Worm (Caenorhabditis elegans) whole organism, L2 larva: ENCODE results near the gene ctf-4.

Experiments used
- R02D3.7 ChIP-seq: fragments of 150-350 bp; optimal IDR thresholded peaks from 2 replicates; lab custom pipeline; 2014; ENCODE audit warnings: missing biosample characterization, missing genetic modification characterization
- aly-2 ChIP-seq: fragments of 150-350 bp; optimal IDR thresholded peaks from 2 replicates; lab custom pipeline; 2014; ENCODE audit warnings: missing biosample characterization, missing genetic modification characterization
- ama-1 ChIP-seq: fragments of 150-350 bp; optimal IDR thresholded peaks from 2 replicates; lab custom pipeline; 2018; ENCODE audit warnings: inconsistent platforms
- blmp-1 ChIP-seq: sonication (generic microtip); optimal IDR thresholded peaks from 2 replicates; lab custom pipeline; 2017; ENCODE audit warnings: missing genetic modification characterization, mild to moderate bottlenecking, missing compliant biosample characterization, antibody characterized with exemption, moderate library complexity; ENCODE audit not compliant: insufficient read depth
- ceh-16 ChIP-seq: fragments of 150-350 bp; optimal IDR thresholded peaks from 2 replicates; lab custom pipeline; 2014; ENCODE audit warnings: missing biosample characterization, missing genetic modification characterization
- crh-2 ChIP-seq: sonication (generic microtip); optimal IDR thresholded peaks from 2 replicates; lab custom pipeline; 2017; ENCODE audit warnings: missing biosample characterization, missing genetic modification characterization
- dmd-4 ChIP-seq: sonication (generic microtip); optimal IDR thresholded peaks from 2 replicates; lab custom pipeline; 2017; ENCODE audit warnings: missing biosample characterization, missing genetic modification characterization
- egl-27 ChIP-seq: sonication (generic microtip); optimal IDR thresholded peaks from 3 replicates; lab custom pipeline; 2017; ENCODE audit warnings: missing biosample characterization, missing genetic modification reagents, missing genetic modification characterization
- elt-1 ChIP-seq: fragments of 150-350 bp; optimal IDR thresholded peaks from 2 replicates; lab custom pipeline; 2014; ENCODE audit warnings: missing biosample characterization, missing genetic modification characterization
- fos-1 ChIP-seq: fragments of 150-350 bp; optimal IDR thresholded peaks from 2 replicates; lab custom pipeline; 2014; ENCODE audit warnings: missing biosample characterization, missing genetic modification characterization
- gmeb-1 ChIP-seq: fragments of 150-350 bp; optimal IDR thresholded peaks from 2 replicates; lab custom pipeline; 2014; ENCODE audit warnings: missing biosample characterization, missing genetic modification characterization
- lin-13 ChIP-seq: fragments of 150-350 bp; optimal IDR thresholded peaks from 2 replicates; lab custom pipeline; 2014; ENCODE audit warnings: missing biosample characterization, missing genetic modification reagents, missing genetic modification characterization
- lsy-2 ChIP-seq, 2 experiments: fragments of 150-350 bp in 1 of 2; sonication (generic microtip) in 1 of 2; optimal IDR thresholded peaks; 2 replicates each; lab custom pipeline; 2014 to 2017; ENCODE audit warnings: missing biosample characterization in 2 of 2, missing genetic modification characterization in 2 of 2
- mab-5 ChIP-seq: fragments of 150-350 bp; optimal IDR thresholded peaks from 2 replicates; lab custom pipeline; 2014; ENCODE audit warnings: missing biosample characterization, missing genetic modification characterization
- mbf-1 ChIP-seq: sonication (generic microtip); optimal IDR thresholded peaks from 2 replicates; lab custom pipeline; 2017; ENCODE audit warnings: missing biosample characterization, missing genetic modification characterization
- mdl-1 ChIP-seq, 2 experiments: fragments of 150-350 bp in 1 of 2; sonication (generic microtip) in 1 of 2; optimal IDR thresholded peaks; 2 replicates each; lab custom pipeline; 2017; ENCODE audit warnings: missing biosample characterization in 2 of 2, missing genetic modification characterization in 2 of 2
- nhr-10 ChIP-seq: sonication (generic microtip); optimal IDR thresholded peaks from 2 replicates; lab custom pipeline; 2017; ENCODE audit warnings: missing biosample characterization, missing genetic modification characterization
- nhr-11 ChIP-seq: fragments of 150-350 bp; optimal IDR thresholded peaks from 2 replicates; lab custom pipeline; 2014; ENCODE audit warnings: missing biosample characterization, missing genetic modification characterization
- nhr-12 ChIP-seq: fragments of 150-350 bp; optimal IDR thresholded peaks from 2 replicates; lab custom pipeline; 2014; ENCODE audit warnings: missing biosample characterization, missing genetic modification characterization
- nhr-129 ChIP-seq: fragments of 150-350 bp; optimal IDR thresholded peaks from 2 replicates; lab custom pipeline; 2014; ENCODE audit warnings: missing biosample characterization, missing genetic modification characterization
- nhr-21 ChIP-seq: fragments of 150-350 bp; optimal IDR thresholded peaks from 2 replicates; lab custom pipeline; 2014; ENCODE audit warnings: missing biosample characterization, missing genetic modification characterization
- nhr-25 ChIP-seq: fragments of 150-350 bp; sonication (generic microtip); optimal IDR thresholded peaks from 3 replicates; lab custom pipeline; 2014; ENCODE audit warnings: missing biosample characterization, missing genetic modification characterization
- nhr-6 ChIP-seq: fragments of 150-350 bp; optimal IDR thresholded peaks from 2 replicates; lab custom pipeline; 2014; ENCODE audit warnings: missing biosample characterization, missing genetic modification characterization
- nhr-77 ChIP-seq: fragments of 150-350 bp; optimal IDR thresholded peaks from 2 replicates; lab custom pipeline; 2014; ENCODE audit warnings: missing biosample characterization, missing genetic modification characterization
- sem-4 ChIP-seq: fragments of 150-350 bp; optimal IDR thresholded peaks from 2 replicates; lab custom pipeline; 2014; ENCODE audit warnings: missing biosample characterization, missing genetic modification reagents, missing genetic modification characterization
- skn-1 ChIP-seq: sonication (generic microtip); optimal IDR thresholded peaks from 2 replicates; lab custom pipeline; 2017; ENCODE audit warnings: missing biosample characterization, missing genetic modification characterization
- sma-9 ChIP-seq, 2 experiments: fragments of 150-350 bp in 1 of 2; sonication (generic microtip) in 1 of 2; optimal IDR thresholded peaks; 2 replicates each; lab custom pipeline; 2014 to 2016; ENCODE audit warnings: missing genetic modification characterization in 2 of 2, mild to moderate bottlenecking in 1 of 2, missing biosample characterization in 1 of 2, missing compliant biosample characterization in 1 of 2, missing genetic modification reagents in 1 of 2, moderate library complexity in 1 of 2
- unc-39 ChIP-seq: fragments of 150-350 bp; optimal IDR thresholded peaks from 2 replicates; lab custom pipeline; 2014; ENCODE audit warnings: missing biosample characterization, missing genetic modification characterization
- ztf-1 ChIP-seq: fragments of 200-800 bp; sonication (Bioruptor generic); conservative IDR thresholded peaks from 2 replicates; pipeline ENCODE4 v1.3.6; 2022; ENCODE audit warnings: missing genetic modification characterization, missing compliant biosample characterization

The ctf-4 gene

ce11 chrV:11014758-11015157 lies 49.4 kb upstream of the ctf-4 start:
- no peak for TF ChIP-seq aly-2
- TF ChIP-seq nhr-12 (tag; lab: Kevin White, UChicago): no peak
- TF ChIP-seq nhr-129 (tag; lab: Kevin White, UChicago): no peak
- no peak for TF ChIP-seq R02D3.7
- no peak for TF ChIP-seq sem-4 (tag; lab: Kevin White, UChicago)
- no peak for TF ChIP-seq dmd-4
- TF ChIP-seq nhr-11 (tag; lab: Kevin White, UChicago): no peak
- no peak for TF ChIP-seq mbf-1 (tag; lab: Kevin White, UChicago)

ce11 chrV:11013179-11013578 lies 47.8 kb upstream of the ctf-4 start:
- TF ChIP-seq elt-1 (tag; lab: Kevin White, UChicago): no peak
- no peak for TF ChIP-seq nhr-77 (tag; lab: Kevin White, UChicago)
- no peak for TF ChIP-seq nhr-21 (tag; lab: Kevin White, UChicago)

ce11 chrV:11012419-11012818 lies 47.1 kb upstream of the ctf-4 start, which contains the start of gene C13G3.1:
Gene C13G3.1 (minus strand): TSS chrV:11012465.
- TF ChIP-seq mdl-1 (tag; optimal IDR thresholded peaks at IDR 0.05; lab: Kevin White, UChicago) (no peak), ama-1 (lab: Kevin White, UChicago) (no peak), dmd-4 (no peak), nhr-6 (tag; lab: Kevin White, UChicago) (no peak), skn-1 (tag; lab: Kevin White, UChicago) (no peak), unc-39 (no peak)

- no peak for TF ChIP-seq nhr-25 (tag; lab: Kevin White, UChicago)
Measured at ce11 chrV:11011807-11012206, 46.5 kb upstream of the ctf-4 start.

- TF ChIP-seq lsy-2 (tag; optimal IDR thresholded peaks at IDR 0.05; lab: Kevin White, UChicago): no peak
- peak; percentile 32 for TF ChIP-seq nhr-21 (tag; lab: Kevin White, UChicago)
Measured at ce11 chrV:11010768-11011167, 45.4 kb upstream of the ctf-4 start.

ce11 chrV:11009124-11009524 lies 43.8 kb upstream of the ctf-4 start:
- TF ChIP-seq mab-5 (tag; lab: Kevin White, UChicago) (no peak), egl-27 (no peak), nhr-21 (tag; lab: Kevin White, UChicago) (no peak), sma-9 (GFP tag; optimal IDR thresholded peaks at IDR 0.05; lab: Kevin White, UChicago) (peak; percentile 32), sma-9 (tag; optimal IDR thresholded peaks at IDR 0.05; lab: Kevin White, UChicago) (no peak), unc-39 (no peak), fos-1 (tag; lab: Kevin White, UChicago) (peak; percentile 65)

ce11 chrV:11007651-11008050 lies 42.3 kb upstream of the ctf-4 start:
- no peak for TF ChIP-seq gmeb-1 (tag; lab: Kevin White, UChicago)
- TF ChIP-seq blmp-1: peak; percentile 11
- TF ChIP-seq fos-1 (tag; lab: Kevin White, UChicago): peak; percentile 25

ce11 chrV:11004094-11004493 lies 38.8 kb upstream of the ctf-4 start:
- TF ChIP-seq nhr-25 (tag; lab: Kevin White, UChicago) (no peak), ceh-16 (tag; lab: Kevin White, UChicago) (no peak), fos-1 (tag; lab: Kevin White, UChicago) (no peak), ztf-1 (GFP tag; lab: Robert Waterston, UW) (no peak), mab-5 (tag; lab: Kevin White, UChicago) (no peak), crh-2 (tag; lab: Kevin White, UChicago) (no peak), aly-2 (no peak), nhr-12 (tag; lab: Kevin White, UChicago) (no peak), egl-27 (no peak), nhr-10 (tag; lab: Kevin White, UChicago) (no peak), lin-13 (GFP tag; lab: Kevin White, UChicago) (no peak)
